Fruit fly (Drosophila melanogaster) whole organism, adult: ENCODE data around the gene rtet.

Experiments
- CG12768 ChIP-seq: fragments of 200-800 bp; sonication (Bioruptor generic); optimal IDR thresholded peaks from 2 replicates; lab custom pipeline; 2017; ENCODE audit warnings: missing biosample characterization, missing genetic modification characterization, mild to moderate bottlenecking, moderate library complexity, missing genetic modification reagents
- CG1620 ChIP-seq: fragments of 200-800 bp; sonication (Bioruptor generic); optimal IDR thresholded peaks from 2 replicates; lab custom pipeline; 2016; ENCODE audit warnings: missing biosample characterization, missing genetic modification characterization
- CG33017 ChIP-seq: fragments of 200-800 bp; sonication (Bioruptor generic); optimal IDR thresholded peaks from 2 replicates; lab custom pipeline; 2018; ENCODE audit warnings: missing biosample characterization, mild to moderate bottlenecking, missing genetic modification characterization, moderate library complexity
- CG5204 ChIP-seq: fragments of 200-800 bp; sonication (Bioruptor generic); optimal IDR thresholded peaks from 2 replicates; lab custom pipeline; 2016; ENCODE audit warnings: missing biosample characterization, missing genetic modification characterization
- cnc ChIP-seq, 2 experiments: fragments of >200 bp; optimal IDR thresholded peaks; 2 replicates each; lab custom pipeline; 2017
- kay ChIP-seq: fragments of 200-800 bp; sonication (Bioruptor generic); peaks from one replicate; lab custom pipeline; 2016; ENCODE audit warnings: missing biosample characterization, missing genetic modification characterization, borderline replicate concordance

dm6 chr3R:21065696-21066080 lies 42.6 kb upstream of the rtet start:
- TF ChIP-seq CG12768 (GFP tag; lab: Kevin White, UChicago) (no peak), CG5204 (GFP tag; lab: Kevin White, UChicago) (no peak), CG33017 (tag; lab: Kevin White, UChicago) (no peak), kay (GFP tag; lab: Kevin White, UChicago) (peak; percentile 99), CG1620 (GFP tag; lab: Kevin White, UChicago) (no peak), cnc (optimal IDR thresholded peaks at IDR 0.05; lab: Kevin White, UChicago) (no peak)
